Worm (Caenorhabditis elegans): ENCODE data around the gene R09F10.8.

DNA sequence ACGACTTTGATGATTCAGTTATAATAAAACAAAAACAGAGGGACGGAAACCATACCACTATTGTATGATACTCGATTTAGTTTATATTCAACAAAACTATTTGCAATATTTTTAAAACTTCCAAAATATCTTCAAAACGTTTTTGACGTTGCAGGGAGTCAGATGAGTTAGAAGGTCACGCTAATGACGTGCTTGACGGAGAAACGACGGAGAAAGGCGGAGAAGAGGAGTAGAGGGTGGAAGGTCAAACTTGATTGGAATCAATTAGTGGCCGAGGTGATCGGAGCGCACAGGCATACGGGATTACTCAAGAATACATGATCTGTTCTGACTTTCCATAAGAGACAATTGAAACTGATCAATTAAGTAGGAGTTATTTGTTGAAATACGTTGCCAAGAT, 23.4 kb downstream of the R09F10.8 start:
- TF ChIP-seq ref-1 (GFP tag; conservative IDR thresholded peaks at IDR 0.05) (no peak), ztf-29 (GFP tag; IDR thresholded peaks at IDR 0.05) (no peak)
